Fruit fly (Drosophila melanogaster) whole organism, prepupa: ENCODE measurements around the gene HP1c.

Experiments used
- CG6163 ChIP-seq: fragments of 200-800 bp; sonication (Bioruptor generic); IDR thresholded peaks from 3 replicates; pipeline ENCODE4 v1.3.6; 2022; ENCODE audit warnings: missing biosample characterization, missing genetic modification characterization
- CG6808 ChIP-seq: fragments of 200-800 bp; sonication (Bioruptor generic); optimal IDR thresholded peaks from 3 replicates; lab custom pipeline; 2017; ENCODE audit warnings: missing biosample characterization, missing genetic modification characterization, mild to moderate bottlenecking, moderate library complexity, missing genetic modification reagents
- CG8319 ChIP-seq: fragments of 200-800 bp; sonication (Bioruptor generic); optimal IDR thresholded peaks from 3 replicates; lab custom pipeline; 2016; ENCODE audit warnings: missing biosample characterization, missing genetic modification characterization
- Eip93F ChIP-seq: fragments of 200-800 bp; sonication (Bioruptor generic); optimal IDR thresholded peaks from 2 replicates; lab custom pipeline; 2016; ENCODE audit warnings: missing biosample characterization, mild to moderate bottlenecking, missing genetic modification characterization
- OdsH ChIP-seq: fragments of 200-800 bp; sonication (Bioruptor generic); optimal IDR thresholded peaks from 3 replicates; lab custom pipeline; 2016; ENCODE audit warnings: missing biosample characterization, missing genetic modification characterization
- eg ChIP-seq: fragments of 200-800 bp; sonication (Bioruptor generic); IDR thresholded peaks from 3 replicates; pipeline ENCODE4 v1.3.6; 2022; ENCODE audit warnings: missing biosample characterization, missing genetic modification characterization
- net ChIP-seq: fragments of 200-800 bp; sonication (Bioruptor generic); optimal IDR thresholded peaks from 3 replicates; lab custom pipeline; 2016; ENCODE audit warnings: missing biosample characterization, missing genetic modification characterization
- topi ChIP-seq: fragments of 200-800 bp; sonication (Bioruptor generic); optimal IDR thresholded peaks from 3 replicates; lab custom pipeline; 2016; ENCODE audit warnings: missing biosample characterization, missing genetic modification characterization

DNA sequence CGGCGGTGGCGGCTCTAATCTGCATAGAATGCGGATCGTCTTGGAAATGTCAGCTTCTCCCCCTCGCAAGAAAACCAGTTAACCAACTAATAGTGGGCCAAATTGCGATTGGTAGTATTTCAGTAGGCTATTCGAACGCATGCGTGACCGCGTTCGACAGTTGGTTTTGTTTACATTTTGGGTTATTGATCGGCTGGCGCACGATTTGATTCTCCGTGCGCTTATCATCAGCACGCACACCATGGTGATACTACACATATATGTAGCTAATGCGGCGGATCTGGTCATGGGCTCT lies 8.1 kb downstream of the HP1c start:
- TF ChIP-seq Eip93F (GFP tag; lab: Kevin White, UChicago) = no peak
- no peak for TF ChIP-seq topi
- no peak for TF ChIP-seq CG6808 (GFP tag; lab: Kevin White, UChicago)
- no peak for TF ChIP-seq CG8319 (GFP tag; lab: Kevin White, UChicago)
- no peak for TF ChIP-seq net
- TF ChIP-seq CG6163 = no peak
- no peak for TF ChIP-seq OdsH (GFP tag; lab: Kevin White, UChicago)
- TF ChIP-seq eg (GFP tag; lab: Robert Waterston, UW) = no peak
